Worm (Caenorhabditis elegans) whole organism, midembryonic: Measurements from ENCODE around the gene srx-8.

Experiments used
- cog-1 ChIP-seq: sonication (generic microtip); optimal IDR thresholded peaks from 2 replicates; lab custom pipeline; 2016; ENCODE audit warnings: missing genetic modification characterization, missing compliant biosample characterization
- klf-2 ChIP-seq: fragments of 200-800 bp; sonication (Bioruptor generic); conservative IDR thresholded peaks from 2 replicates; pipeline ENCODE4 v1.3.6; 2022; ENCODE audit warnings: missing genetic modification reagents, missing genetic modification characterization, missing compliant biosample characterization

DNA sequence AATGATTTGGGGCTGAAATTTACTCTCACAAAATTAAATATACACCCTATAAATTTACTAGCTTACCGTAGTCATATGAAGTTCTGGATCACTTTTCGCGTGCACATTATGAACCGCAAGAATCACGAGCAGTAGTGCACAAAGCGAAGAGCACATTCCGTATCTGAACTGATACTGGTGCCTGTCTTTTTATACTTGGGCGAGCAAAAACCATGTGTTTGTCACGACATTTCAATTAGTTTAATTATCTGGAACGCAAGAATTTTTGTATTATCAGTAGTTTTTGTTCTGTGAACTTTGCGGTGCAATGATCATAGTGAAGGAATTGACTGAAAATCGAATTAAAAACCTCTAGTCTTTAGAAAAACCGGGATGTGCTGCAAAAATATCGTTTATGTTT is 31.9 kb downstream of the srx-8 start, which contains the start of gene lipl-3:
- no peak for TF ChIP-seq klf-2 (GFP tag; lab: Robert Waterston, UW)
- no peak for TF ChIP-seq cog-1 (tag; lab: Kevin White, UChicago)
